Fruit fly (Drosophila melanogaster): ENCODE results near the gene nAChRbeta2.
A peak's percentile ranks its signal among the peaks of the same experiment; 100 is the strongest.

The nAChRbeta2 gene

DNA sequence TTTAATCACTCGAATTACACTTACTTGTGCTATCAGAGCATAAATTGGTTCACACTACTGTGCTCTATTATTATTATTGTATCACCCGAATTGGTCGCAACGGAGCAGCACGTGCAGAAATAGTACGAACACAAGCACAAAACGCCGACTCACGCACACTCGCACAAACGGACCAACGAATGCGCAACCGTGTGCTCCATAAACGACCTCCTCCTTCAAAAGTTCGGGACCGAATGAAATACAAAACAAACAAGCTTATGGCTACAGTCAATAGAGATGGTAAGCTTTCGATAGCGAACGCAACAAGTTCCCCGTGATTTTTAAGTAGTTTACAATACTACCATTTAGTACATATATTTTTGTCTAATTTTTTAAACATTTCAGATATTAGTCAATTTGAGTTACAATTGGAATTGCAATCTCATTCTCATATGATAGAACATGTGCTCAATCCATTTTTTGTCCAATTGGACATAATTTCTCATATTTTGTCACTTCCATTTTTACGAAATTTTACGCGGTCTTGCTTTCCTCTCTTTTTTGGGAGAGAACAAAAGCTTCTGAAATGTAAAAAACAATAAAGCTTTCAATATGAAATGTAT is 28.9 kb upstream of the nAChRbeta2 start, which contains the start of gene Cftr (continued):
- TF ChIP-seq Mrtf (GFP tag; IDR thresholded peaks at IDR 0.05) (peak; percentile 39; the same call in 2 of the 3 replicates), ranshi (GFP tag; IDR thresholded peaks at IDR 0.05) (peak; percentile 44; the same call in 1 of the 2 replicates), H2.0 (GFP tag; IDR thresholded peaks at IDR 0.05) (no peak), eyg (GFP tag; optimal IDR thresholded peaks at IDR 0.05) (peak; percentile 22), corto (GFP tag; optimal IDR thresholded peaks at IDR 0.05) (no peak), CG10979 (tag; optimal IDR thresholded peaks at IDR 0.05) (no peak), sisA (GFP tag; IDR thresholded peaks at IDR 0.05) (no peak), HmgZ (tag; optimal IDR thresholded peaks at IDR 0.05) (peak; percentile 79), CG31224 (GFP tag; IDR thresholded peaks at IDR 0.05) (no peak), CG14860 (GFP tag; IDR thresholded peaks at IDR 0.05; ENCODE audit: partially characterized antibody) (no peak), chinmo (GFP tag; IDR thresholded peaks at IDR 0.05; ENCODE audit: partially characterized antibody) (peak; percentile 94; the same call in 3 of the 4 replicates), YL-1 (GFP tag; optimal IDR thresholded peaks at IDR 0.05) (no peak), ewg (GFP tag; optimal IDR thresholded peaks at IDR 0.05) (peak; percentile 15), C15 (GFP tag; IDR thresholded peaks at IDR 0.05) (no peak), ttk (GFP tag; IDR thresholded peaks at IDR 0.05) (no peak; the same call in 1 of the 2 replicates), Hr3 (GFP tag; optimal IDR thresholded peaks at IDR 0.05) (no peak), CG32772 (GFP tag; IDR thresholded peaks at IDR 0.05) (no peak), Stat92E (GFP tag; optimal IDR thresholded peaks at IDR 0.05) (peak in 1 of 3 experiments; percentile 31), CG31441 (GFP tag; IDR thresholded peaks at IDR 0.05) (peak; percentile 22; the same call in 1 of the 2 replicates), Taf1 (GFP tag; IDR thresholded peaks at IDR 0.05) (peak; percentile 52; the same call in 1 of the 2 replicates), CG18599 (GFP tag; optimal IDR thresholded peaks at IDR 0.05) (peak; percentile 73), bab2 (GFP tag; optimal IDR thresholded peaks at IDR 0.05) (peak; percentile 37), CG11695 (GFP tag; IDR thresholded peaks at IDR 0.05) (0 out of 3 replicates have a peak, but pooled peaks have one; percentile 25), CG12299 (tag; optimal IDR thresholded peaks at IDR 0.05) (no peak), H15 (GFP tag; IDR thresholded peaks at IDR 0.05) (peak; percentile 57; the same call in 2 of the 3 replicates), grn (GFP tag; optimal IDR thresholded peaks at IDR 0.05) (peak; percentile 69), gsb-n (tag; optimal IDR thresholded peaks at IDR 0.05) (no peak), CG4617 (GFP tag; optimal IDR thresholded peaks at IDR 0.05; ENCODE audit: borderline replicate concordance) (peak; percentile 12), ara (GFP tag; IDR thresholded peaks at IDR 0.05) (no peak), bigmax (GFP tag; optimal IDR thresholded peaks at IDR 0.05) (no peak), Meics (GFP tag; optimal IDR thresholded peaks at IDR 0.05) (no peak), emc (GFP tag; optimal IDR thresholded peaks at IDR 0.05) (no peak), CG7357 (GFP tag; IDR thresholded peaks at IDR 0.05) (no peak), mam (GFP tag; optimal IDR thresholded peaks at IDR 0.05) (peak; percentile 60), lov (optimal IDR thresholded peaks at IDR 0.05) (no peak), lov (GFP tag; IDR thresholded peaks at IDR 0.05) (no peak), CG9876 (GFP tag; optimal IDR thresholded peaks at IDR 0.05) (no peak), otp (GFP tag; IDR thresholded peaks at IDR 0.05) (peak; percentile 36; the same call in 1 of the 3 replicates), CG8924 (tag; optimal IDR thresholded peaks at IDR 0.05) (no peak), shn (GFP tag; optimal IDR thresholded peaks at IDR 0.05) (peak; percentile 50), CG2712 (tag; optimal IDR thresholded peaks at IDR 0.05) (no peak), gcm (GFP tag; optimal IDR thresholded peaks at IDR 0.05) (no peak), CG18011 (GFP tag; optimal IDR thresholded peaks at IDR 0.05) (no peak), slbo (GFP tag; IDR thresholded peaks at IDR 0.05) (peak; percentile 73), ato (GFP tag; IDR thresholded peaks at IDR 0.05; ENCODE audit: partially characterized antibody) (peak; percentile 65; the same call in 1 of the 2 replicates), eve (GFP tag; optimal IDR thresholded peaks at IDR 0.05) (peak in 1 of 2 experiments; percentile 19), CG3281 (GFP tag; optimal IDR thresholded peaks at IDR 0.05) (peak; percentile 39), Nf-YC (tag; optimal IDR thresholded peaks at IDR 0.05) (peak; percentile 19), nom (GFP tag; optimal IDR thresholded peaks at IDR 0.05) (peak; percentile 47), tna (GFP tag; IDR thresholded peaks at IDR 0.05; ENCODE audit: partially characterized antibody) (peak; percentile 41; the same call in 1 of the 2 replicates)
